Worm (Caenorhabditis elegans) whole organism, mixed stage, embryonic: Measurements from ENCODE around the gene Y62E10A.24.
A peak's percentile ranks its signal among the peaks of the same experiment; 100 is the strongest.

Experiments used
- M03D4.4 ChIP-seq: sonication (generic microtip); optimal IDR thresholded peaks from 2 replicates; lab custom pipeline; 2017; ENCODE audit warnings: mild to moderate bottlenecking, missing genetic modification characterization, missing compliant biosample characterization
- blmp-1 ChIP-seq: fragments of 150-350 bp; optimal IDR thresholded peaks from 2 replicates; lab custom pipeline; 2014; ENCODE audit warnings: missing biosample characterization, missing genetic modification characterization
- ceh-39 ChIP-seq: fragments of 150-350 bp; optimal IDR thresholded peaks from 2 replicates; lab custom pipeline; 2014; ENCODE audit warnings: missing biosample characterization, missing genetic modification characterization
- ceh-83 ChIP-seq: fragments of 200-800 bp; sonication (Bioruptor generic); optimal IDR thresholded peaks from 2 replicates; lab custom pipeline; 2018; ENCODE audit warnings: mild to moderate bottlenecking, missing genetic modification characterization, missing compliant biosample characterization
- ces-1 ChIP-seq: fragments of 150-350 bp; optimal IDR thresholded peaks from 2 replicates; lab custom pipeline; 2014; ENCODE audit warnings: missing biosample characterization, missing genetic modification reagents, missing genetic modification characterization
- cnd-1 ChIP-seq: fragments of 200-800 bp; sonication (Bioruptor generic); optimal IDR thresholded peaks from 2 replicates; lab custom pipeline; 2018; ENCODE audit warnings: mild to moderate bottlenecking, missing genetic modification characterization, missing compliant biosample characterization
- drap-1 ChIP-seq: fragments of 200-800 bp; sonication (Bioruptor generic); optimal IDR thresholded peaks from 3 replicates; lab custom pipeline; 2018; ENCODE audit warnings: mild to moderate bottlenecking, missing genetic modification characterization, missing compliant biosample characterization
- elt-1 ChIP-seq: sonication (generic microtip); optimal IDR thresholded peaks from 2 replicates; lab custom pipeline; 2017; ENCODE audit warnings: missing genetic modification characterization, mild to moderate bottlenecking, missing compliant biosample characterization, antibody characterized with exemption, moderate library complexity, borderline replicate concordance; ENCODE audit not compliant: insufficient read depth
- elt-3 ChIP-seq: fragments of 150-350 bp; optimal IDR thresholded peaks from 2 replicates; lab custom pipeline; 2014; ENCODE audit warnings: missing biosample characterization, missing genetic modification characterization
- flh-1 ChIP-seq: fragments of 200-800 bp; sonication (Bioruptor generic); optimal IDR thresholded peaks from 2 replicates; lab custom pipeline; 2018; ENCODE audit warnings: mild to moderate bottlenecking, missing genetic modification characterization, moderate library complexity, missing compliant biosample characterization
- ham-2 ChIP-seq: fragments of 200-800 bp; sonication (Bioruptor generic); optimal IDR thresholded peaks from 2 replicates; lab custom pipeline; 2018; ENCODE audit warnings: mild to moderate bottlenecking, missing genetic modification characterization, missing compliant biosample characterization
- hlh-1 ChIP-seq: fragments of 150-350 bp; optimal IDR thresholded peaks from 2 replicates; lab custom pipeline; 2014; ENCODE audit warnings: missing biosample characterization, missing genetic modification reagents, missing genetic modification characterization
- mab-5 ChIP-seq: fragments of 150-350 bp; optimal IDR thresholded peaks from 2 replicates; lab custom pipeline; 2014; ENCODE audit warnings: missing biosample characterization, missing genetic modification characterization
- mls-2 ChIP-seq: sonication (generic microtip); optimal IDR thresholded peaks from 2 replicates; lab custom pipeline; 2016; ENCODE audit warnings: mild to moderate bottlenecking, missing genetic modification characterization, moderate library complexity, missing compliant biosample characterization
- nhr-12 ChIP-seq: fragments of 150-350 bp; optimal IDR thresholded peaks from 2 replicates; lab custom pipeline; 2014; ENCODE audit warnings: missing biosample characterization, missing genetic modification characterization
- nhr-2 ChIP-seq: fragments of 150-350 bp; optimal IDR thresholded peaks from 2 replicates; lab custom pipeline; 2014; ENCODE audit warnings: missing biosample characterization, missing genetic modification characterization
- nhr-28 ChIP-seq: fragments of 150-350 bp; optimal IDR thresholded peaks from 2 replicates; lab custom pipeline; 2014; ENCODE audit warnings: missing biosample characterization, missing genetic modification characterization
- nhr-76 ChIP-seq: sonication (generic microtip); optimal IDR thresholded peaks from 2 replicates; lab custom pipeline; 2017; ENCODE audit warnings: missing biosample characterization, missing genetic modification characterization
- pha-4 ChIP-seq: fragments of 150-350 bp; optimal IDR thresholded peaks from 2 replicates; lab custom pipeline; 2018; ENCODE audit warnings: missing biosample characterization, missing genetic modification reagents, missing genetic modification characterization
- sem-2 ChIP-seq: fragments of 200-800 bp; sonication (Bioruptor generic); optimal IDR thresholded peaks from 2 replicates; lab custom pipeline; 2018; ENCODE audit warnings: mild to moderate bottlenecking, missing genetic modification characterization, missing compliant biosample characterization
- snpc-4 ChIP-seq: fragments of 150-350 bp; optimal IDR thresholded peaks from 2 replicates; lab custom pipeline; 2014; ENCODE audit warnings: missing biosample characterization, missing genetic modification characterization
- unc-120 ChIP-seq: sonication (generic microtip); optimal IDR thresholded peaks from 2 replicates; lab custom pipeline; 2017; ENCODE audit warnings: missing genetic modification characterization, missing compliant biosample characterization; ENCODE audit not compliant: poor library complexity, severe bottlenecking
- unc-62 ChIP-seq: fragments of 150-350 bp; optimal IDR thresholded peaks from 2 replicates; lab custom pipeline; 2014; ENCODE audit warnings: missing biosample characterization, missing genetic modification reagents, missing genetic modification characterization
- zip-8 ChIP-seq: fragments of 150-350 bp; optimal IDR thresholded peaks from 2 replicates; lab custom pipeline; 2014; ENCODE audit warnings: missing biosample characterization, missing genetic modification characterization

The Y62E10A.24 gene

ce11 chrIV:13398728-13399127 lies 28.2 kb downstream of the Y62E10A.24 start, which contains the start of gene Y62E10A.13:
Gene Y62E10A.13, minus strand, starts transcription at chrIV:13399053.
- TF ChIP-seq nhr-2 (tag; lab: Kevin White, UChicago) (no peak), hlh-1 (tag; lab: Kevin White, UChicago) (no peak), flh-1 (no peak), elt-1 (tag; lab: Kevin White, UChicago) (no peak), unc-62 (GFP tag; lab: Kevin White, UChicago) (no peak), nhr-28 (tag; lab: Kevin White, UChicago) (no peak), ceh-39 (no peak), blmp-1 (tag; lab: Kevin White, UChicago) (no peak), ces-1 (GFP tag; lab: Kevin White, UChicago) (no peak), M03D4.4 (tag; lab: Kevin White, UChicago) (no peak), pha-4 (tag; lab: Kevin White, UChicago) (no peak), nhr-12 (no peak), drap-1 (GFP tag; lab: Kevin White, UChicago) (no peak), snpc-4 (tag; lab: Kevin White, UChicago) (no peak), unc-120 (tag; lab: Kevin White, UChicago) (no peak), sem-2 (GFP tag; lab: Kevin White, UChicago) (no peak), cnd-1 (tag; lab: Kevin White, UChicago) (no peak), mab-5 (tag; lab: Kevin White, UChicago) (no peak), zip-8 (tag; lab: Kevin White, UChicago) (no peak)

ce11 chrIV:13400456-13401364 lies 30.2 kb downstream of the Y62E10A.24 start, which contains the start of the genes memi-2 and cyp-31A5:
Gene memi-2, minus strand, starts transcription at chrIV:13400506.
Gene cyp-31A5, plus strand, starts transcription at chrIV:13401289.
- TF ChIP-seq sem-2 (GFP tag; lab: Kevin White, UChicago) (no peak), ceh-83 (no peak), mls-2 (tag; lab: Kevin White, UChicago) (no peak), unc-62 (GFP tag; lab: Kevin White, UChicago) (no peak), elt-3 (tag; lab: Kevin White, UChicago) (no peak), nhr-76 (tag; lab: Kevin White, UChicago) (no peak), ceh-39 (no peak), elt-1 (tag; lab: Kevin White, UChicago) (no peak)

ce11 chrIV:13408018-13408417 lies 37.5 kb downstream of the Y62E10A.24 start, which contains the start of gene Y62E10A.19:
Gene Y62E10A.19, minus strand, starts transcription at chrIV:13408306.
- no peak for TF ChIP-seq mls-2 (tag; lab: Kevin White, UChicago)
- TF ChIP-seq blmp-1 (tag; lab: Kevin White, UChicago): peak; percentile 7

- TF ChIP-seq ces-1 (GFP tag; lab: Kevin White, UChicago) (peak; percentile 17), unc-120 (tag; lab: Kevin White, UChicago) (no peak), pha-4 (tag; lab: Kevin White, UChicago) (peak; percentile 31), nhr-12 (no peak), ham-2 (GFP tag; lab: Kevin White, UChicago) (no peak), cnd-1 (tag; lab: Kevin White, UChicago) (peak; percentile 3), flh-1 (no peak), hlh-1 (tag; lab: Kevin White, UChicago) (peak; percentile 7)
These were observed 42.4 kb downstream of the Y62E10A.24 start, which contains the start of gene gcl-1 for ce11 chrIV:13412845-13413383. Gene gcl-1, minus strand, starts transcription at chrIV:13412895.

ce11 chrIV:13415739-13416271 lies 45.3 kb downstream of the Y62E10A.24 start, which contains the start of the genes pik-1 and aptf-2:
Gene pik-1, plus strand, starts transcription at chrIV:13416041.
Gene aptf-2, minus strand, starts transcription at chrIV:13416051.
- TF ChIP-seq unc-120 (tag; lab: Kevin White, UChicago): peak; percentile 33
- TF ChIP-seq hlh-1 (tag; lab: Kevin White, UChicago): no peak
- peak; percentile 8 for TF ChIP-seq ces-1 (GFP tag; lab: Kevin White, UChicago)
